Fruit fly (Drosophila melanogaster): Measurements from ENCODE around the gene CG31231.

- no peak for TF ChIP-seq dmrt93B (GFP tag; optimal IDR thresholded peaks at IDR 0.05)
- TF ChIP-seq h (GFP tag; optimal IDR thresholded peaks at IDR 0.05), result no peak
- no peak for TF ChIP-seq Hr83 (GFP tag; optimal IDR thresholded peaks at IDR 0.05; ENCODE audit: poor library complexity, severe bottlenecking)
- no peak for TF ChIP-seq Myc (optimal IDR thresholded peaks at IDR 0.05)
- TF ChIP-seq Vsx2 (GFP tag; optimal IDR thresholded peaks at IDR 0.05; ENCODE audit: partially characterized antibody), result no peak
Observed at dm6 chr3R:18707492-18707891, 42.3 kb downstream of the CG31231 start.

Data from whole organism, wandering third instar larva.